Worm (Caenorhabditis elegans): ENCODE measurements around the gene daf-15.

The daf-15 gene

ce11 chrIV:9442106-9442532 lies 56.1 kb downstream of the daf-15 start (continued):
- TF ChIP-seq fos-1 (tag; optimal IDR thresholded peaks at IDR 0.05) (peak; percentile 39), sma-9 (GFP tag; optimal IDR thresholded peaks at IDR 0.05) (peak; percentile 94), sma-9 (tag; optimal IDR thresholded peaks at IDR 0.05) (no peak), sem-4 (tag; optimal IDR thresholded peaks at IDR 0.05) (peak; percentile 62), lin-11 (tag; optimal IDR thresholded peaks at IDR 0.05) (no peak), mab-5 (tag; optimal IDR thresholded peaks at IDR 0.05) (no peak)

ce11 chrIV:9443940-9444339 lies 57.9 kb downstream of the daf-15 start, which contains the start of gene F38E11.9:
Gene F38E11.9, minus strand, starts transcription at chrIV:9444040.
- TF ChIP-seq crh-2 (tag; optimal IDR thresholded peaks at IDR 0.05), result no peak
- no peak for TF ChIP-seq ama-1 (optimal IDR thresholded peaks at IDR 0.05)
- TF ChIP-seq fos-1 (tag; optimal IDR thresholded peaks at IDR 0.05), result no peak
- TF ChIP-seq gmeb-1 (tag; optimal IDR thresholded peaks at IDR 0.05), result no peak
- TF ChIP-seq ZK546.5 (tag; optimal IDR thresholded peaks at IDR 0.05), result no peak
- no peak for TF ChIP-seq F13H6.1 (tag; optimal IDR thresholded peaks at IDR 0.05)
- no peak for TF ChIP-seq elt-3 (tag; optimal IDR thresholded peaks at IDR 0.05)
- TF ChIP-seq mdl-1 (tag; optimal IDR thresholded peaks at IDR 0.05), result no peak
- no peak for TF ChIP-seq nhr-10 (tag; optimal IDR thresholded peaks at IDR 0.05)

Measured in whole organism, L2 larva.